Worm (Caenorhabditis elegans): ENCODE measurements around the gene trx-3.

The trx-3 gene

ce11 chrIV:4454330-4455173 is 32.3 kb upstream of the trx-3 start, which contains the start of gene R08C7.11:
TSS of gene R08C7.11 (minus strand) at chrIV:4454937.
- TF ChIP-seq elt-3 (tag; optimal IDR thresholded peaks at IDR 0.05) (no peak), egl-27 (tag; optimal IDR thresholded peaks at IDR 0.05) (no peak), lsy-2 (tag; optimal IDR thresholded peaks at IDR 0.05) (peak in 1 of 2 experiments; percentile 26), sma-9 (GFP tag; optimal IDR thresholded peaks at IDR 0.05) (no peak), sma-9 (tag; optimal IDR thresholded peaks at IDR 0.05) (no peak), fos-1 (tag; optimal IDR thresholded peaks at IDR 0.05) (no peak), elt-1 (tag; optimal IDR thresholded peaks at IDR 0.05) (no peak), lin-13 (GFP tag; optimal IDR thresholded peaks at IDR 0.05) (peak; percentile 15), nhr-129 (tag; optimal IDR thresholded peaks at IDR 0.05) (peak; percentile 53), peb-1 (tag; optimal IDR thresholded peaks at IDR 0.05) (peak; percentile 29), skn-1 (tag; optimal IDR thresholded peaks at IDR 0.05) (no peak), F13H6.1 (tag; optimal IDR thresholded peaks at IDR 0.05) (peak; percentile 62), ceh-16 (tag; optimal IDR thresholded peaks at IDR 0.05) (peak; percentile 34), zag-1 (tag; optimal IDR thresholded peaks at IDR 0.05) (no peak), unc-62 (GFP tag; optimal IDR thresholded peaks at IDR 0.05) (no peak), blmp-1 (tag; optimal IDR thresholded peaks at IDR 0.05; ENCODE audit: insufficient read depth) (peak; percentile 38), sma-3 (GFP tag; optimal IDR thresholded peaks at IDR 0.05) (peak; percentile 29), nhr-25 (tag; optimal IDR thresholded peaks at IDR 0.05) (peak; percentile 29), dmd-4 (tag; optimal IDR thresholded peaks at IDR 0.05) (no peak), nhr-11 (tag; optimal IDR thresholded peaks at IDR 0.05) (no peak)

DNA sequence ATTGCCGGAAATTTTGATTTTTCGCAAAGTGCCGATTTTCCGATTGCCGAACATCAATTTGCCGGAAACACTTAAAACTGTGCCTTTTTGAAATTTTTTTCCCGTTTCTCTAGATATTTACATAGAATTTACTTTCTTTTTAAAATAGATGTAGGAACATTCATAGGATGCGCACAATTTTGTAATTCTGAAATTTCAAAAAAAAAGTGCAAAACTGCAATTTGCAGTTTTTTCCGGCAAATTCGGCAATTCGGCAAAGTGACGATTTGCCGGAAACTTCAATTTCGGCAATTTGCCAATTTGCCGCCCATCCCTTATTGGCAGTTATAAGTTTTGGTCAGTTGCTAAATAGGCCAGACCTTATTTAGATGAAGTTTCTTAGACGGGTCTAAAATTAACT is 30.2 kb upstream of the trx-3 start:
- TF ChIP-seq lsy-2 (tag; optimal IDR thresholded peaks at IDR 0.05) (no peak), lin-11 (tag; optimal IDR thresholded peaks at IDR 0.05) (no peak), aly-2 (tag; optimal IDR thresholded peaks at IDR 0.05) (no peak), lin-13 (GFP tag; optimal IDR thresholded peaks at IDR 0.05) (no peak), nhr-10 (tag; optimal IDR thresholded peaks at IDR 0.05) (no peak), egl-27 (tag; optimal IDR thresholded peaks at IDR 0.05) (no peak), peb-1 (tag; optimal IDR thresholded peaks at IDR 0.05) (no peak), ZK546.5 (tag; optimal IDR thresholded peaks at IDR 0.05) (no peak), ztf-4 (tag; optimal IDR thresholded peaks at IDR 0.05) (no peak)

ce11 chrIV:4459342-4459741 is 27.5 kb upstream of the trx-3 start:
- TF ChIP-seq sma-3 (GFP tag; optimal IDR thresholded peaks at IDR 0.05), result no peak
- no peak for TF ChIP-seq lin-13 (GFP tag; optimal IDR thresholded peaks at IDR 0.05)

- TF ChIP-seq sma-3 (GFP tag; optimal IDR thresholded peaks at IDR 0.05), result no peak
- no peak for TF ChIP-seq aly-2 (tag; optimal IDR thresholded peaks at IDR 0.05)
- TF ChIP-seq ZK546.5 (tag; optimal IDR thresholded peaks at IDR 0.05), result no peak
- no peak for TF ChIP-seq alr-1 (tag; optimal IDR thresholded peaks at IDR 0.05)
- no peak for TF ChIP-seq lin-11 (tag; optimal IDR thresholded peaks at IDR 0.05)
- no peak for TF ChIP-seq C34F6.9 (tag; optimal IDR thresholded peaks at IDR 0.05)
- TF ChIP-seq lsy-2 (tag; optimal IDR thresholded peaks at IDR 0.05), result no peak
- no peak for TF ChIP-seq nhr-12 (tag; optimal IDR thresholded peaks at IDR 0.05)
- no peak for TF ChIP-seq elt-1 (tag; optimal IDR thresholded peaks at IDR 0.05)
- TF ChIP-seq nhr-237 (tag; optimal IDR thresholded peaks at IDR 0.05), result no peak
These were observed 23.7 kb upstream of the trx-3 start, which contains the start of gene M01H9.2 for ce11 chrIV:4463132-4463531. TSS of gene M01H9.2 (minus strand) at chrIV:4463232.

DNA sequence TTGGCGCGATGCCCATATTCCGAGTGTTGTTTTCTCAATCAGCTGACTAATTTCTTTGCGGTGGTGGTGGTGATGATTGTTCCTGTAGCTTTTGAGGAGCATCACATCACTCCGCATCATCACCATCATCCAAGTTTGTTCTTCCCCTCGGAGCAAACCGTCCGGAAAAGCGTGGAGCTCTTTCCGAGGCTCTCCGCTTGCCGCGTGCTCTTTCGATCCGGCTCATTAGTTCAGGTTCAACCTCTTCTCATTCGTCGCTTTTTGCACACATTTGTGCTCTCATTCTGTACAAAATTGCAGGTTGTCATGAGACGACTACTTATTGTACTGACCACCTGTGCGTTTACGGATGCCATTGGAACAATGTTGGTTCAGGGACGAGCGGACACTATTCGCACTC is 21.6 kb upstream of the trx-3 start, which contains the start of gene M01H9.5:
Gene M01H9.5, plus strand, starts transcription at position 301 of the 400 bp plus-strand sequence.
- TF ChIP-seq lin-13 (GFP tag; optimal IDR thresholded peaks at IDR 0.05), result no peak
- no peak for TF ChIP-seq unc-39 (tag; optimal IDR thresholded peaks at IDR 0.05)
- no peak for TF ChIP-seq ceh-82 (tag; optimal IDR thresholded peaks at IDR 0.05)
- TF ChIP-seq nhr-12 (tag; optimal IDR thresholded peaks at IDR 0.05), result no peak
- no peak for TF ChIP-seq ceh-16 (tag; optimal IDR thresholded peaks at IDR 0.05)
- TF ChIP-seq C34F6.9 (tag; optimal IDR thresholded peaks at IDR 0.05), result no peak

All from whole organism, L2 larva.